Fruit fly (Drosophila melanogaster): ENCODE measurements around the gene CG6686.
A peak's percentile ranks its signal among the peaks of the same experiment; 100 is the strongest.

The CG6686 gene

DNA sequence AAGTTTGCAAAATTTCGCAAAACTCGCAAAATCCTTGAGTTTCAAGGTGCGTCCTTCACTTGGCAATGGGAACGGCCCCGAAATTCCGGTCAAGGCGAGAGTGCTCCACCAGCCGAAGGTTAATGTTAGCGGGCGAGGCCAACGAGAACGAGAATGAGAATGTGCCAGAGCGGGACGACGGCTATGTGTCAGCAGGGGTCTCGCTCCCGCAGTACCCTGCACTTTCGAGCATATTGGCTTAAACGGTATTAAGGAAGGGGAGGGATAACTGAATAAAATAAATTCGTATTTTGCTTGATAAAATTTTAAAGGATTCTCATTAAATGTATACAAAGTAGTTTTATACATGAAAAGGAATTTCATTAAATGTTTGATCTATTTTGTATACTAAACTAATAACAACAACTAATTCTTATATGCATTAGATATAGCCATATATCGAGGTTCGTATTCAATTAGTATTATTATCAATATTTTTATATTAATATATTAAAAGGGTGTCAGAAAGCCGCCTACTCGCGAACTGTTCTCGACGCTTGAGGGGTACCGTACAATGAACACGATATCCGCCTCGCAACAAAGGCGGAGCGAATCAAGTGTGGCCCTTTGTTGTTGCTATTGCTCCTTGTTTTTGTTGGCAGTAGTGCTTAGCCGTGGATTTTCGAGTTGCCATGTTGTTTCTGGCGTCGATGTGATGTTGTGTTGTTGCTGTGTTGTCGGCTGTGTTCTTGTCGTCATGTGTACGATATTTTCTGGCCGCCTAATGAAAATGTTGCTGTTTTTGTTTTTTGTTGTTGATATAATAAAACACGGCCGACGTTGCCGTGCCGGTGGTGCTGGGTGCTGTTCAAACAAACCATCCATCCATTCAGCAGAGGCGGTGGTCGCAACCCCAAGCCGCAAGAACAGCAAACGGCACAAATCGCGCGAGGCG is 18.8 kb upstream of the CG6686 start (continued):
- TF ChIP-seq CG11294 (GFP tag; IDR thresholded peaks at IDR 0.05): no peak
- peak; percentile 82 for TF ChIP-seq cyc (GFP tag; optimal IDR thresholded peaks at IDR 0.05)
- TF ChIP-seq Smox (GFP tag; optimal IDR thresholded peaks at IDR 0.05): peak; percentile 72
- peak; percentile 69 for TF ChIP-seq Hr4 (GFP tag; optimal IDR thresholded peaks at IDR 0.05)
- no peak for TF ChIP-seq CG6163 (GFP tag; IDR thresholded peaks at IDR 0.05)
- peak; percentile 93 for TF ChIP-seq CG32006 (GFP tag; optimal IDR thresholded peaks at IDR 0.05)
- TF ChIP-seq CG31627 (GFP tag; optimal IDR thresholded peaks at IDR 0.05): peak; percentile 75
- peak; percentile 70 for TF ChIP-seq Hr39 (GFP tag; optimal IDR thresholded peaks at IDR 0.05)
- TF ChIP-seq topi (GFP tag; optimal IDR thresholded peaks at IDR 0.05): peak; percentile 79
- peak; percentile 52 for TF ChIP-seq Sox102F (GFP tag; optimal IDR thresholded peaks at IDR 0.05)
- peak; percentile 77 for TF ChIP-seq lz (GFP tag; optimal IDR thresholded peaks at IDR 0.05)
- TF ChIP-seq achi (GFP tag; optimal IDR thresholded peaks at IDR 0.05): peak; percentile 89
- TF ChIP-seq CG8632 (GFP tag; optimal IDR thresholded peaks at IDR 0.05): peak; percentile 92
- peak; percentile 86 for TF ChIP-seq CG4318 (GFP tag; optimal IDR thresholded peaks at IDR 0.05)
- TF ChIP-seq CG3919 (GFP tag; optimal IDR thresholded peaks at IDR 0.05): peak; percentile 83
- TF ChIP-seq CG16779 (tag; optimal IDR thresholded peaks at IDR 0.05): peak; percentile 88
- TF ChIP-seq CG6854 (GFP tag; optimal IDR thresholded peaks at IDR 0.05): no peak
- TF ChIP-seq pdm3 (GFP tag; optimal IDR thresholded peaks at IDR 0.05): peak; percentile 78
- no peak for TF ChIP-seq Hr38 (GFP tag; optimal IDR thresholded peaks at IDR 0.05)
- TF ChIP-seq CG7368 (GFP tag; optimal IDR thresholded peaks at IDR 0.05): peak; percentile 81
- TF ChIP-seq Ets96B (tag; optimal IDR thresholded peaks at IDR 0.05): peak; percentile 95
- TF ChIP-seq CG34406 (GFP tag; optimal IDR thresholded peaks at IDR 0.05): peak; percentile 91
- peak; percentile 90 for TF ChIP-seq OdsH (GFP tag; optimal IDR thresholded peaks at IDR 0.05)
- TF ChIP-seq CG6792 (GFP tag; optimal IDR thresholded peaks at IDR 0.05): peak; percentile 85
- peak; percentile 14 for TF ChIP-seq fd85E (GFP tag; optimal IDR thresholded peaks at IDR 0.05)
- peak; percentile 83 for TF ChIP-seq CG6276 (GFP tag; optimal IDR thresholded peaks at IDR 0.05)
- TF ChIP-seq CG11902 (GFP tag; optimal IDR thresholded peaks at IDR 0.05): peak; percentile 87
- TF ChIP-seq CG15336 (GFP tag; IDR thresholded peaks at IDR 0.05): no peak
- TF ChIP-seq ss (GFP tag; optimal IDR thresholded peaks at IDR 0.05): peak; percentile 91 to 96

DNA sequence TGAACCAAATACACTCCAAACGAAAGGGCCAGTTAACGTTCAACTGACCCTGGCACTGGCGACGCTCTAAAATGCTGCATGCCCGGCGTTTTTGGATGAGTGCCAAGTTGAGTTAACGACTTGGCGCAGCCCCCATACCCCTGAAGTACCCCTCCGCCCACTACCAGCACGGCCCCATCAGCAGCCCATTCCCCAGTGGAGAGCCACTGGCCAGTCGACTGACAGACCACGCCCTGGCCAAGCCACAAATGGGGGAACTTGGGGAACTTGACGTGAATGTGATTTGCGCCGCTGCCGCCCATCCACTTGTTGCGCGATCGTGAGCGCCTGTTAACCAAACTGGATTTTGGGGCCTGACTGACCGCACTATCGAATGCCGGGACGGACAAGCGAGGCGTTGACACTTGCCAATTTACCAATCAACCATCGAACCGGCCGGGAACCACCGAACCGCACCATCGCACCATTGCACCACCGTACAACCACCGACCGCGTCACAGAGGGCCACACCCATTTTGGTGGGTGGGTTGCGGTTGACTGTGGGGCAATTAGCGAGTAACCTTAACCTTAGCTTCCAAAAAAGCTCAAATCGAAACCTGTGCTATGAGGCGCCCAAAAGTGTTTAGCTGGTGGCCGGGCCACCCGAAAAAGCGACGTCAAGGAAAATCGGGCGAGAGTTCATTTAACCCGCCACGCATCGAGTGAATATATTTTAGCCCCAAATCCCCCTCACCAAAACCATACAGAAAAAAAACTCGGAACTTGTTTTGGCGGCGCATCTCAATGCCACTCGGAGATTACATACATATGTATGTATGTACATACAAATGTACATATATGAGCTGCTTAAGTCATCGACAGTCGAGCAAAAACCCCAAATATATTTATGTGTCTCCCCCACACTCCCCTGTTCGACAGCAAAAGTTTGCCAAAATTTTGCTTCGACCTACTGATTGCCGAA is 17.9 kb upstream of the CG6686 start:
- TF ChIP-seq svp (GFP tag) (peak; percentile 93), pdm3 (GFP tag; optimal IDR thresholded peaks at IDR 0.05) (no peak), CG1621 (tag; optimal IDR thresholded peaks at IDR 0.05) (peak; percentile 75), Eip78C (GFP tag) (peak; percentile 56), CG4318 (GFP tag; optimal IDR thresholded peaks at IDR 0.05) (no peak), CG6854 (GFP tag; optimal IDR thresholded peaks at IDR 0.05) (peak; percentile 55), CG10631 (GFP tag; optimal IDR thresholded peaks at IDR 0.05) (no peak), Lpt (GFP tag; optimal IDR thresholded peaks at IDR 0.05) (no peak), CG9139 (GFP tag; optimal IDR thresholded peaks at IDR 0.05) (no peak), CG31627 (GFP tag; optimal IDR thresholded peaks at IDR 0.05) (no peak), Blimp-1 (GFP tag; optimal IDR thresholded peaks at IDR 0.05) (peak; percentile 81), CG6163 (GFP tag; IDR thresholded peaks at IDR 0.05) (no peak), Eip93F (GFP tag; optimal IDR thresholded peaks at IDR 0.05) (no peak), CG16779 (tag; optimal IDR thresholded peaks at IDR 0.05) (no peak), CG6276 (GFP tag; optimal IDR thresholded peaks at IDR 0.05) (peak; percentile 14), eg (GFP tag; IDR thresholded peaks at IDR 0.05) (no peak), Ets96B (tag; optimal IDR thresholded peaks at IDR 0.05) (no peak), CG3919 (GFP tag; optimal IDR thresholded peaks at IDR 0.05) (no peak), ss (GFP tag; optimal IDR thresholded peaks at IDR 0.05) (no peak), dsx (GFP tag; optimal IDR thresholded peaks at IDR 0.05; ENCODE audit: poor library complexity, severe bottlenecking) (peak; percentile 80)

Measured in whole organism, prepupa.